Worm (Caenorhabditis elegans): ENCODE measurements around the gene Y32G9A.5.

DNA sequence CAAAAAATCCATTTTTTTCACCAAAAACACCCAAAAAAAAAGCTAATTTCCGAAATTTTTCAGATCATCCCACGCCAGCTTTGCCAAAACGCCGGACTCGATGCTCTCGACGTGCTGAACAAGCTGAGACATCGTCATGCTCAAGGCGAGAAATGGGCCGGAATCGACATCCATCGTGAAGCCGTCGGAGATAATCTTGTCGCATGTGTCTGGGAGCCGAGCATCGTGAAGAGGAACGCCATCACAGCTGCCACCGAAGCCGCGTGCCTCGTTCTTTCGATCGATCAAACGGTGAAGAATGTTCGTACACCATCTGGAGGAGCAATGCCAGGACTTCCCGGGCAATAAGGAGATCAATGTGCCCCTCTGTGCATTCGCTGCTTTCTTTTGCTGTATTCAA, 32.6 kb upstream of the Y32G9A.5 start:
- TF ChIP-seq pqm-1 (tag; optimal IDR thresholded peaks at IDR 0.05) (no peak), fkh-10 (GFP tag; optimal IDR thresholded peaks at IDR 0.05) (no peak), ceh-48 (tag; optimal IDR thresholded peaks at IDR 0.05) (no peak), nhr-11 (tag; optimal IDR thresholded peaks at IDR 0.05) (no peak), gmeb-2 (tag; optimal IDR thresholded peaks at IDR 0.05) (no peak), pha-4 (tag; optimal IDR thresholded peaks at IDR 0.05) (no peak), madf-2 (tag; optimal IDR thresholded peaks at IDR 0.05) (no peak), ttx-3 (tag; optimal IDR thresholded peaks at IDR 0.05) (no peak), hlh-30 (tag; optimal IDR thresholded peaks at IDR 0.05; ENCODE audit: insufficient read depth) (no peak), ceh-24 (tag; optimal IDR thresholded peaks at IDR 0.05) (no peak), ama-1 (optimal IDR thresholded peaks at IDR 0.05) (no peak), ets-4 (tag; optimal IDR thresholded peaks at IDR 0.05) (no peak), ahr-1 (tag; optimal IDR thresholded peaks at IDR 0.05) (no peak), zip-5 (tag; optimal IDR thresholded peaks at IDR 0.05) (no peak)
